Fruit fly (Drosophila melanogaster) whole organism, prepupa: ENCODE data around the gene CG7432.
A peak's percentile ranks its signal among the peaks of the same experiment; 100 is the strongest.

Experiments used
- CG10669 ChIP-seq: fragments of 200-800 bp; sonication (Bioruptor generic); optimal IDR thresholded peaks from 3 replicates; lab custom pipeline; 2018; ENCODE audit warnings: missing biosample characterization, mild to moderate bottlenecking, missing genetic modification characterization, moderate library complexity
- CG11902 ChIP-seq: fragments of 200-800 bp; sonication (Bioruptor generic); optimal IDR thresholded peaks from 3 replicates; lab custom pipeline; 2016; ENCODE audit warnings: missing biosample characterization, missing genetic modification characterization
- CG15336 ChIP-seq: fragments of 200-800 bp; sonication (Bioruptor generic); IDR thresholded peaks from 2 replicates; pipeline ENCODE4 v1.3.6; 2022; ENCODE audit warnings: missing biosample characterization, missing genetic modification characterization
- CG1621 ChIP-seq: fragments of 200-800 bp; sonication (Bioruptor generic); optimal IDR thresholded peaks from 3 replicates; lab custom pipeline; 2018; ENCODE audit warnings: missing biosample characterization, mild to moderate bottlenecking, missing genetic modification characterization
- CG16779 ChIP-seq: fragments of 200-800 bp; sonication (Bioruptor generic); optimal IDR thresholded peaks from 3 replicates; lab custom pipeline; 2017; ENCODE audit warnings: missing biosample characterization, mild to moderate bottlenecking, missing genetic modification characterization
- CG3032 ChIP-seq: fragments of 200-800 bp; optimal IDR thresholded peaks from 2 replicates; lab custom pipeline; 2019; ENCODE audit warnings: missing biosample characterization, mild to moderate bottlenecking, missing genetic modification characterization, moderate library complexity
- CG31627 ChIP-seq: fragments of 200-800 bp; sonication (Bioruptor generic); optimal IDR thresholded peaks from 3 replicates; lab custom pipeline; 2016; ENCODE audit warnings: missing biosample characterization, missing genetic modification characterization
- CG32006 ChIP-seq: fragments of 200-800 bp; sonication (Bioruptor generic); optimal IDR thresholded peaks from 3 replicates; lab custom pipeline; 2017; ENCODE audit warnings: missing biosample characterization, mild to moderate bottlenecking, missing genetic modification characterization
- CG3919 ChIP-seq: fragments of 200-800 bp; sonication (Bioruptor generic); optimal IDR thresholded peaks from 3 replicates; lab custom pipeline; 2016; ENCODE audit warnings: missing biosample characterization, missing genetic modification characterization
- CG4318 ChIP-seq: fragments of 200-800 bp; sonication (Bioruptor generic); optimal IDR thresholded peaks from 3 replicates; lab custom pipeline; 2017; ENCODE audit warnings: missing biosample characterization, mild to moderate bottlenecking, missing genetic modification characterization
- CG6163 ChIP-seq: fragments of 200-800 bp; sonication (Bioruptor generic); IDR thresholded peaks from 3 replicates; pipeline ENCODE4 v1.3.6; 2022; ENCODE audit warnings: missing biosample characterization, missing genetic modification characterization
- CG6276 ChIP-seq: fragments of 200-800 bp; sonication (Bioruptor generic); optimal IDR thresholded peaks from 2 replicates; lab custom pipeline; 2017; ENCODE audit warnings: missing biosample characterization, mild to moderate bottlenecking, missing genetic modification characterization
- CG6854 ChIP-seq: fragments of 200-800 bp; sonication (Bioruptor generic); optimal IDR thresholded peaks from 2 replicates; lab custom pipeline; 2017; ENCODE audit warnings: missing biosample characterization, mild to moderate bottlenecking, missing genetic modification characterization
- CG8119 ChIP-seq: fragments of 200-800 bp; sonication (Bioruptor generic); IDR thresholded peaks from 3 replicates; pipeline ENCODE4 v1.3.6; 2022; ENCODE audit warnings: missing biosample characterization, missing genetic modification characterization
- CG9139 ChIP-seq: fragments of 200-800 bp; sonication (Bioruptor generic); optimal IDR thresholded peaks from 3 replicates; lab custom pipeline; 2017; ENCODE audit warnings: missing biosample characterization, mild to moderate bottlenecking, missing genetic modification characterization
- Eip75B ChIP-seq: fragments of 200-800 bp; sonication (Bioruptor generic); optimal IDR thresholded peaks from 3 replicates; lab custom pipeline; 2016; ENCODE audit warnings: missing biosample characterization, missing genetic modification characterization
- Eip78C ChIP-seq: fragments of 200-800 bp; sonication (Bioruptor generic); peaks from one replicate; lab custom pipeline; 2016; ENCODE audit warnings: missing biosample characterization, missing genetic modification characterization
- Eip93F ChIP-seq: fragments of 200-800 bp; sonication (Bioruptor generic); optimal IDR thresholded peaks from 2 replicates; lab custom pipeline; 2016; ENCODE audit warnings: missing biosample characterization, mild to moderate bottlenecking, missing genetic modification characterization
- Ets21C ChIP-seq: fragments of 200-800 bp; sonication (Bioruptor generic); optimal IDR thresholded peaks from 3 replicates; lab custom pipeline; 2016; ENCODE audit warnings: missing biosample characterization, missing genetic modification characterization
- Ets96B ChIP-seq: fragments of 200-800 bp; optimal IDR thresholded peaks from 2 replicates; lab custom pipeline; 2019; ENCODE audit warnings: missing biosample characterization, mild to moderate bottlenecking, missing genetic modification characterization, moderate library complexity
- Gug ChIP-seq: fragments of 200-800 bp; sonication (Bioruptor generic); IDR thresholded peaks from 2 replicates; pipeline ENCODE4 v1.3.6; 2022; ENCODE audit warnings: missing biosample characterization, missing genetic modification characterization
- Hr38 ChIP-seq: sonication (Bioruptor generic); optimal IDR thresholded peaks from 2 replicates; lab custom pipeline; 2016; ENCODE audit warnings: missing biosample characterization, missing genetic modification characterization
- Lpt ChIP-seq: fragments of 200-800 bp; sonication (Bioruptor generic); optimal IDR thresholded peaks from 3 replicates; lab custom pipeline; 2016; ENCODE audit warnings: missing biosample characterization, missing genetic modification characterization
- OdsH ChIP-seq: fragments of 200-800 bp; sonication (Bioruptor generic); optimal IDR thresholded peaks from 3 replicates; lab custom pipeline; 2016; ENCODE audit warnings: missing biosample characterization, missing genetic modification characterization
- Smox ChIP-seq: fragments of 200-800 bp; sonication (Bioruptor generic); optimal IDR thresholded peaks from 3 replicates; lab custom pipeline; 2016; ENCODE audit warnings: missing biosample characterization, missing genetic modification characterization
- Sox15 ChIP-seq: fragments of 200-800 bp; sonication (Bioruptor generic); optimal IDR thresholded peaks from 3 replicates; lab custom pipeline; 2016; ENCODE audit warnings: missing biosample characterization, missing genetic modification characterization
- achi ChIP-seq: fragments of 200-800 bp; sonication (Bioruptor generic); optimal IDR thresholded peaks from 3 replicates; lab custom pipeline; 2016; ENCODE audit warnings: missing biosample characterization, missing genetic modification characterization
- acj6 ChIP-seq: fragments of 200-800 bp; sonication (Bioruptor generic); optimal IDR thresholded peaks from 3 replicates; lab custom pipeline; 2016; ENCODE audit warnings: missing biosample characterization, missing genetic modification characterization
- dsx ChIP-seq: fragments of 200-800 bp; optimal IDR thresholded peaks from 3 replicates; lab custom pipeline; 2019; ENCODE audit warnings: missing biosample characterization, mild to moderate bottlenecking, missing genetic modification characterization, moderate library complexity; ENCODE audit not compliant: poor library complexity, severe bottlenecking
- eg ChIP-seq: fragments of 200-800 bp; sonication (Bioruptor generic); IDR thresholded peaks from 3 replicates; pipeline ENCODE4 v1.3.6; 2022; ENCODE audit warnings: missing biosample characterization, missing genetic modification characterization
- esn ChIP-seq: fragments of 200-800 bp; sonication (Bioruptor generic); optimal IDR thresholded peaks from 2 replicates; lab custom pipeline; 2016; ENCODE audit warnings: missing biosample characterization, mild to moderate bottlenecking, missing genetic modification characterization, moderate library complexity
- net ChIP-seq: fragments of 200-800 bp; sonication (Bioruptor generic); optimal IDR thresholded peaks from 3 replicates; lab custom pipeline; 2016; ENCODE audit warnings: missing biosample characterization, missing genetic modification characterization
- pdm3 ChIP-seq: fragments of 200-800 bp; sonication (Bioruptor generic); optimal IDR thresholded peaks from 3 replicates; lab custom pipeline; 2016; ENCODE audit warnings: missing biosample characterization, missing genetic modification characterization
- salr ChIP-seq, 2 experiments: fragments of 200-800 bp; sonication (Bioruptor generic); optimal IDR thresholded peaks; 3 replicates each; lab custom pipeline; 2016 to 2018; ENCODE audit warnings: missing biosample characterization in 2 of 2, missing genetic modification characterization in 2 of 2, mild to moderate bottlenecking in 1 of 2
- ss ChIP-seq, 2 experiments: fragments of 200-800 bp; sonication (Bioruptor generic); optimal IDR thresholded peaks; 2 replicates in 1 of 2; 3 replicates in 1 of 2; lab custom pipeline; 2017 to 2018; ENCODE audit warnings: mild to moderate bottlenecking in 2 of 2, missing biosample characterization in 2 of 2, missing genetic modification characterization in 2 of 2, moderate library complexity in 1 of 2
- svp ChIP-seq: fragments of 200-800 bp; sonication (Bioruptor generic); peaks from one replicate; lab custom pipeline; 2016; ENCODE audit warnings: missing biosample characterization, missing genetic modification characterization
- topi ChIP-seq: fragments of 200-800 bp; sonication (Bioruptor generic); optimal IDR thresholded peaks from 3 replicates; lab custom pipeline; 2016; ENCODE audit warnings: missing biosample characterization, missing genetic modification characterization
- vri ChIP-seq: fragments of 200-800 bp; sonication (Bioruptor generic); optimal IDR thresholded peaks from 3 replicates; lab custom pipeline; 2016; ENCODE audit warnings: missing biosample characterization, mild to moderate bottlenecking, missing genetic modification characterization

CG7432 gene

dm6 chr3R:19623606-19624005 lies 41.2 kb upstream of the CG7432 start (continued):
- TF ChIP-seq achi (GFP tag; lab: Kevin White, UChicago) (peak; percentile 70), pdm3 (GFP tag; lab: Kevin White, UChicago) (peak; percentile 82), CG1621 (tag; lab: Kevin White, UChicago) (peak; percentile 24), CG6854 (no peak), Ets21C (GFP tag; lab: Kevin White, UChicago) (peak; percentile 70), Eip93F (no peak), vri (GFP tag; lab: Kevin White, UChicago) (no peak), CG6163 (GFP tag; lab: Robert Waterston, UW) (peak; percentile 72), net (GFP tag; lab: Kevin White, UChicago) (peak; percentile 66), Sox15 (peak; percentile 66), Gug (GFP tag; lab: Robert Waterston, UW) (peak; percentile 42), CG16779 (no peak), Smox (GFP tag; lab: Kevin White, UChicago) (peak; percentile 76), CG10669 (GFP tag; lab: Kevin White, UChicago) (peak; percentile 65), CG11902 (peak; percentile 67), CG9139 (GFP tag; lab: Kevin White, UChicago) (peak; percentile 37), CG8119 (GFP tag; lab: Robert Waterston, UW) (peak; percentile 66), esn (peak; percentile 82), salr (GFP tag; optimal IDR thresholded peaks at IDR 0.05; lab: Kevin White, UChicago) (peak; percentile 29 to 46), acj6 (GFP tag; lab: Kevin White, UChicago) (peak; percentile 81), CG3919 (GFP tag; lab: Kevin White, UChicago) (peak; percentile 79), CG3032 (tag; lab: Kevin White, UChicago) (peak; percentile 54), Lpt (GFP tag; lab: Kevin White, UChicago) (peak; percentile 68), Eip75B (GFP tag; lab: Kevin White, UChicago) (peak; percentile 83)

dm6 chr3R:19624482-19624881 lies 40.3 kb upstream of the CG7432 start:
- TF ChIP-seq svp (GFP tag; lab: Kevin White, UChicago) (peak; percentile 56), CG6163 (GFP tag; lab: Robert Waterston, UW) (peak; percentile 10; the same call in 1 of the 3 replicates), Ets96B (tag; lab: Kevin White, UChicago) (no peak), eg (GFP tag; lab: Robert Waterston, UW) (no peak), CG9139 (GFP tag; lab: Kevin White, UChicago) (peak; percentile 2), CG15336 (GFP tag; lab: Robert Waterston, UW) (no peak), Ets21C (GFP tag; lab: Kevin White, UChicago) (no peak), CG1621 (tag; lab: Kevin White, UChicago) (peak; percentile 63), topi (GFP tag; lab: Kevin White, UChicago) (no peak)

dm6 chr3R:19625300-19626230 lies 39.2 kb upstream of the CG7432 start:
- TF ChIP-seq CG6276 (GFP tag; lab: Kevin White, UChicago) (peak; percentile 30), Ets96B (tag; lab: Kevin White, UChicago) (peak; percentile 6), Hr38 (GFP tag; lab: Kevin White, UChicago) (no peak), ss (GFP tag; optimal IDR thresholded peaks at IDR 0.05; lab: Kevin White, UChicago) (peak in 1 of 2 experiments; percentile 27), esn (no peak), achi (GFP tag; lab: Kevin White, UChicago) (peak; percentile 3), CG15336 (GFP tag; lab: Robert Waterston, UW) (no peak), CG31627 (GFP tag; lab: Kevin White, UChicago) (no peak), CG32006 (GFP tag; lab: Kevin White, UChicago) (peak; percentile 28), pdm3 (GFP tag; lab: Kevin White, UChicago) (no peak), CG4318 (GFP tag; lab: Kevin White, UChicago) (no peak), OdsH (GFP tag; lab: Kevin White, UChicago) (no peak), CG1621 (tag; lab: Kevin White, UChicago) (no peak), CG6163 (GFP tag; lab: Robert Waterston, UW) (no peak), dsx (GFP tag; lab: Kevin White, UChicago) (peak; percentile 68), Eip78C (GFP tag; lab: Kevin White, UChicago) (peak; percentile 46)
